Fruit fly (Drosophila melanogaster) whole organism, embryonic: ENCODE measurements around the gene snz.

Experiments
- B-H1 ChIP-seq: fragments of 200-800 bp; sonication (Bioruptor generic); IDR thresholded peaks from 3 replicates; pipeline ENCODE4 v1.3.6; 2022; ENCODE audit warnings: missing biosample characterization, missing genetic modification characterization
- CG10147 ChIP-seq: fragments of 200-800 bp; sonication (Bioruptor generic); optimal IDR thresholded peaks from 2 replicates; lab custom pipeline; 2019; ENCODE audit warnings: missing biosample characterization, mild to moderate bottlenecking, missing genetic modification characterization, moderate library complexity
- CG10543 ChIP-seq: fragments of 200-800 bp; sonication (Bioruptor generic); optimal IDR thresholded peaks from 3 replicates; lab custom pipeline; 2017; ENCODE audit warnings: missing biosample characterization, mild to moderate bottlenecking, missing genetic modification characterization, moderate library complexity
- CG11504 ChIP-seq: fragments of 200-800 bp; sonication (Bioruptor generic); optimal IDR thresholded peaks from 3 replicates; lab custom pipeline; 2019; ENCODE audit warnings: missing biosample characterization, mild to moderate bottlenecking, missing genetic modification characterization, moderate library complexity
- CG12769 ChIP-seq: fragments of 200-800 bp; sonication (Bioruptor generic); optimal IDR thresholded peaks from 2 replicates; lab custom pipeline; 2019; ENCODE audit warnings: missing biosample characterization, mild to moderate bottlenecking, missing genetic modification characterization, moderate library complexity
- CG13287 ChIP-seq: fragments of 200-800 bp; sonication (Bioruptor generic); IDR thresholded peaks from 2 replicates; pipeline ENCODE4 v1.3.6; 2022; ENCODE audit warnings: missing biosample characterization, missing genetic modification characterization; ENCODE audit not compliant: partially characterized antibody
- CG15269 ChIP-seq: fragments of 200-800 bp; sonication (Bioruptor generic); optimal IDR thresholded peaks from 2 replicates; lab custom pipeline; 2018; ENCODE audit warnings: missing biosample characterization, mild to moderate bottlenecking, missing genetic modification characterization, moderate library complexity
- CG1603 ChIP-seq: fragments of 200-800 bp; sonication (Bioruptor generic); optimal IDR thresholded peaks from 2 replicates; lab custom pipeline; 2019; ENCODE audit warnings: missing biosample characterization, mild to moderate bottlenecking, missing genetic modification characterization, moderate library complexity
- CG16813 ChIP-seq: fragments of 200-800 bp; sonication (Bioruptor generic); IDR thresholded peaks from 3 replicates; pipeline ENCODE4 v1.3.6; 2022; ENCODE audit warnings: missing biosample characterization, missing genetic modification characterization; ENCODE audit not compliant: partially characterized antibody
- CG16863 ChIP-seq: fragments of 200-800 bp; sonication (Bioruptor generic); optimal IDR thresholded peaks from 3 replicates; lab custom pipeline; 2016; ENCODE audit warnings: missing biosample characterization, missing genetic modification characterization
- CG1792 ChIP-seq: fragments of 200-800 bp; sonication (Bioruptor generic); optimal IDR thresholded peaks from 2 replicates; lab custom pipeline; 2016; ENCODE audit warnings: missing biosample characterization, missing genetic modification characterization
- CG2116 ChIP-seq: fragments of 200-800 bp; sonication (Bioruptor generic); optimal IDR thresholded peaks from 3 replicates; lab custom pipeline; 2018; ENCODE audit warnings: missing biosample characterization, mild to moderate bottlenecking, missing genetic modification characterization
- CG3065 ChIP-seq: fragments of 200-800 bp; sonication (Bioruptor generic); optimal IDR thresholded peaks from 2 replicates; lab custom pipeline; 2016; ENCODE audit warnings: missing biosample characterization, missing genetic modification characterization
- CG31388 ChIP-seq: fragments of 200-800 bp; sonication (Bioruptor generic); optimal IDR thresholded peaks from 2 replicates; lab custom pipeline; 2016; ENCODE audit warnings: missing biosample characterization, missing genetic modification characterization
- CG34224 ChIP-seq: fragments of 200-800 bp; sonication (Bioruptor generic); IDR thresholded peaks from 3 replicates; pipeline ENCODE4 v1.3.6; 2022; ENCODE audit warnings: missing biosample characterization, missing genetic modification characterization; ENCODE audit not compliant: partially characterized antibody
- CG34376 ChIP-seq: fragments of 200-800 bp; sonication (Bioruptor generic); optimal IDR thresholded peaks from 2 replicates; lab custom pipeline; 2018; ENCODE audit warnings: missing biosample characterization, mild to moderate bottlenecking, missing genetic modification characterization
- CG4617 ChIP-seq: fragments of 200-800 bp; sonication (Bioruptor generic); optimal IDR thresholded peaks from 3 replicates; lab custom pipeline; 2016; ENCODE audit warnings: missing biosample characterization, missing genetic modification characterization, borderline replicate concordance
- CG9609 ChIP-seq: fragments of 200-800 bp; sonication (Bioruptor generic); optimal IDR thresholded peaks from 3 replicates; lab custom pipeline; 2016; ENCODE audit warnings: missing biosample characterization, missing genetic modification characterization
- D ChIP-seq, 2 experiments: fragments of 200-800 bp in 1 of 2; fragments of >200 bp in 1 of 2; sonication (Bioruptor generic) in 1 of 2; optimal IDR thresholded peaks; 2 replicates in 1 of 2; 3 replicates in 1 of 2; lab custom pipeline; 2017; ENCODE audit warnings: mild to moderate bottlenecking in 1 of 2, missing biosample characterization in 1 of 2, missing genetic modification characterization in 1 of 2, missing genetic modification reagents in 1 of 2
- Dbx ChIP-seq: fragments of 200-800 bp; sonication (Bioruptor generic); IDR thresholded peaks from 3 replicates; pipeline ENCODE4 v1.3.6; 2022; ENCODE audit warnings: missing biosample characterization, missing genetic modification characterization
- Dll ChIP-seq: fragments of 200-800 bp; sonication (Bioruptor generic); IDR thresholded peaks from 4 replicates; pipeline ENCODE4 v1.3.6; 2022; ENCODE audit warnings: missing biosample characterization, missing genetic modification characterization; ENCODE audit not compliant: partially characterized antibody
- Fer2 ChIP-seq: fragments of 200-800 bp; sonication (Bioruptor generic); optimal IDR thresholded peaks from 2 replicates; lab custom pipeline; 2018; ENCODE audit warnings: missing biosample characterization, mild to moderate bottlenecking, missing genetic modification characterization, moderate library complexity
- HmgD ChIP-seq: fragments of 200-800 bp; sonication (Bioruptor generic); optimal IDR thresholded peaks from 3 replicates; lab custom pipeline; 2016; ENCODE audit warnings: missing biosample characterization, missing genetic modification characterization
- Hmr ChIP-seq: fragments of 200-800 bp; sonication (Bioruptor generic); optimal IDR thresholded peaks from 3 replicates; lab custom pipeline; 2017; ENCODE audit warnings: mild to moderate bottlenecking, missing biosample characterization, missing genetic modification reagents, missing genetic modification characterization
- MBD-R2 ChIP-seq: fragments of 200-800 bp; sonication (Bioruptor generic); IDR thresholded peaks from 2 replicates; pipeline ENCODE4 v1.3.6; 2022; ENCODE audit warnings: missing biosample characterization, missing genetic modification characterization
- MESR4 ChIP-seq: fragments of 200-800 bp; sonication (Bioruptor generic); optimal IDR thresholded peaks from 2 replicates; lab custom pipeline; 2018; ENCODE audit warnings: missing biosample characterization, mild to moderate bottlenecking, missing genetic modification characterization, moderate library complexity
- MTF-1 ChIP-seq: fragments of 200-800 bp; sonication (Bioruptor generic); optimal IDR thresholded peaks from 2 replicates; lab custom pipeline; 2018; ENCODE audit warnings: missing biosample characterization, mild to moderate bottlenecking, missing genetic modification characterization, borderline replicate concordance
- NC2β ChIP-seq: fragments of 200-800 bp; sonication (Bioruptor generic); optimal IDR thresholded peaks from 2 replicates; lab custom pipeline; 2016; ENCODE audit warnings: missing biosample characterization, missing genetic modification characterization
- Opbp ChIP-seq: fragments of 200-800 bp; sonication (Bioruptor generic); IDR thresholded peaks from 3 replicates; pipeline ENCODE4 v1.3.6; 2022; ENCODE audit warnings: missing biosample characterization, missing genetic modification characterization; ENCODE audit not compliant: partially characterized antibody
- Rx ChIP-seq: fragments of 200-800 bp; sonication (Bioruptor generic); IDR thresholded peaks from 2 replicates; pipeline ENCODE4 v1.3.6; 2022; ENCODE audit warnings: missing biosample characterization, missing genetic modification characterization
- al ChIP-seq: fragments of 200-800 bp; sonication (Bioruptor generic); IDR thresholded peaks from 2 replicates; pipeline ENCODE4 v1.3.6; 2022; ENCODE audit warnings: missing biosample characterization, missing genetic modification characterization
- amos ChIP-seq: fragments of 200-800 bp; sonication (Bioruptor generic); IDR thresholded peaks from 2 replicates; pipeline ENCODE4 v1.3.6; 2022; ENCODE audit warnings: missing biosample characterization, missing genetic modification characterization; ENCODE audit not compliant: partially characterized antibody
- bbx ChIP-seq: fragments of 200-800 bp; sonication (Bioruptor generic); IDR thresholded peaks from 2 replicates; pipeline ENCODE4 v1.3.6; 2022; ENCODE audit warnings: missing biosample characterization, missing genetic modification characterization; ENCODE audit not compliant: partially characterized antibody
- crp ChIP-seq, 2 experiments: fragments of 200-800 bp; sonication (Bioruptor generic); optimal IDR thresholded peaks; 2 replicates in 1 of 2; 3 replicates in 1 of 2; lab custom pipeline; 2017; ENCODE audit warnings: missing biosample characterization in 2 of 2, missing genetic modification characterization in 2 of 2, mild to moderate bottlenecking in 1 of 2, moderate library complexity in 1 of 2
- ftz-f1 ChIP-seq: fragments of 200-800 bp; sonication (Bioruptor generic); optimal IDR thresholded peaks from 2 replicates; lab custom pipeline; 2016; ENCODE audit warnings: missing biosample characterization, missing genetic modification characterization
- grau ChIP-seq: fragments of 200-800 bp; optimal IDR thresholded peaks from 3 replicates; lab custom pipeline; 2019; ENCODE audit warnings: missing biosample characterization, mild to moderate bottlenecking, missing genetic modification characterization, moderate library complexity
- gsb ChIP-seq: fragments of 200-800 bp; sonication (Bioruptor generic); IDR thresholded peaks from 2 replicates; pipeline ENCODE4 v1.3.6; 2022; ENCODE audit warnings: missing biosample characterization, missing genetic modification characterization
- hth ChIP-seq: fragments of >200 bp; optimal IDR thresholded peaks from 2 replicates; lab custom pipeline; 2017; ENCODE audit warnings: inconsistent platforms
- kay ChIP-seq: fragments of 200-800 bp; sonication (Bioruptor generic); optimal IDR thresholded peaks from 2 replicates; lab custom pipeline; 2016; ENCODE audit warnings: missing biosample characterization, missing genetic modification characterization
- nau ChIP-seq: fragments of 200-800 bp; sonication (Bioruptor generic); optimal IDR thresholded peaks from 3 replicates; lab custom pipeline; 2017; ENCODE audit warnings: missing biosample characterization, mild to moderate bottlenecking, missing genetic modification characterization, missing genetic modification reagents
- nerfin-1 ChIP-seq: fragments of 200-800 bp; sonication (Bioruptor generic); optimal IDR thresholded peaks from 3 replicates; lab custom pipeline; 2019; ENCODE audit warnings: missing biosample characterization, mild to moderate bottlenecking, missing genetic modification characterization, moderate library complexity
- row ChIP-seq: fragments of 200-800 bp; sonication (Bioruptor generic); IDR thresholded peaks from 3 replicates; pipeline ENCODE4 v1.3.6; 2022; ENCODE audit warnings: missing biosample characterization, missing genetic modification characterization
- sd ChIP-seq: fragments of 200-800 bp; sonication (Bioruptor generic); optimal IDR thresholded peaks from 3 replicates; lab custom pipeline; 2018; ENCODE audit warnings: missing biosample characterization, mild to moderate bottlenecking, missing genetic modification characterization, moderate library complexity
- sens ChIP-seq: fragments of 200-800 bp; sonication (Bioruptor generic); peaks from one replicate; lab custom pipeline; 2016; ENCODE audit warnings: missing biosample characterization, missing genetic modification characterization
- slp2 ChIP-seq: fragments of 200-800 bp; sonication (Bioruptor generic); optimal IDR thresholded peaks from 2 replicates; lab custom pipeline; 2016; ENCODE audit warnings: missing biosample characterization, missing genetic modification characterization
- ssp ChIP-seq: fragments of 200-800 bp; sonication (Bioruptor generic); IDR thresholded peaks from 2 replicates; pipeline ENCODE4 v1.3.6; 2022; ENCODE audit warnings: missing biosample characterization, missing genetic modification characterization
- trem ChIP-seq: fragments of 200-800 bp; optimal IDR thresholded peaks from 3 replicates; lab custom pipeline; 2019; ENCODE audit warnings: missing biosample characterization, mild to moderate bottlenecking, missing genetic modification characterization, moderate library complexity

Gene snz

DNA sequence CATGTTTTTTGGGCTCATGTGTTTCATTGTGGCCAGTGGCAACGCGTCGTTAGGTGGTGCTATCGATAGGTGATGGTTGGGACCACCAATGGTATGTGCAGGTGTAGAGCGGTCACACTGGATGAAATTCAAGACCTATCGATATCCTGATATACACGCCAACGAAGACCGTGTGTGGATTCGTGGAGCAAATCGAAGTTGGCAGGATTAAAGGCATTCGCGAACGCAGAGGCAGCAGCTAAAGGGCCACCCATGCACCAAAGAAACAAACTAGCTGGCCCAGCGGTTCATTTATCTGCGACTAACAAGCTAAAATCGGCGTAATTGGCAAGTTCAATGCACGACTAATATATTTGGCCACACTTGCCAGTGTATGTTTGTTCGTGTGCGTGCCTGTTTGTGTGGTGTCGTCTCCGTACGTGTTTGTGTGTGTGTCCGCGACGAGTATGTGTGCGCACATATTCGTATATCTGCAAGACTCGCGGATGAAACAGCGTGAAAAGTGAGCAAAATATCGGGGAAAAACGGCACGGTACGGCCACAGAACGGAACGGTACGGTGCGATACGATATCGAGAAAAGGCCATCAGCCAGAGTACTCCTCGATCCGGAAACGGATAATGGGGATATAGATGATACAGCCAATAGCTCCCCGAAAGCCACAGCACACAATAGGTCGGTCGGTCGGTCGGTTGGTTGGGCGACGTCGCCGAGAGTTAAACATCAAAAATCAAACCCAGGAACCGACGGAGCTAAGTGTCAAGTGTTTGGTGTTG is 24.1 kb downstream of the snz start, which contains the start of gene Ubr3 (continued):
- TF ChIP-seq ftz-f1 = peak; percentile 7
- TF ChIP-seq D (optimal IDR thresholded peaks at IDR 0.05; lab: Kevin White, UChicago) = peak; percentile 91
- no peak for TF ChIP-seq D (GFP tag; optimal IDR thresholded peaks at IDR 0.05; lab: Kevin White, UChicago)
- peak; percentile 21 for TF ChIP-seq CG10543 (GFP tag; lab: Kevin White, UChicago)
- peak; percentile 56 for TF ChIP-seq trem (tag; lab: Kevin White, UChicago)
- TF ChIP-seq row (GFP tag; lab: Robert Waterston, UW) = peak; percentile 26; the same call in 1 of the 3 replicates
- peak; percentile 69; the same call in 2 of the 3 replicates for TF ChIP-seq Opbp (GFP tag; lab: Robert Waterston, UW)
- TF ChIP-seq MTF-1 (GFP tag; lab: Kevin White, UChicago) = no peak
- TF ChIP-seq B-H1 = no peak
- no peak for TF ChIP-seq Fer2 (tag; lab: Kevin White, UChicago)
- peak; percentile 80 for TF ChIP-seq CG4617
- peak; percentile 3 for TF ChIP-seq slp2 (GFP tag; lab: Kevin White, UChicago)
- TF ChIP-seq al (GFP tag; lab: Robert Waterston, UW) = 0 out of 2 replicates have a peak, but pooled peaks have one; percentile 8
- TF ChIP-seq Dll (GFP tag; lab: Robert Waterston, UW) = peak; percentile 72; the same call in 3 of the 4 replicates
- peak in 1 of 2 experiments; percentile 65 for TF ChIP-seq crp (GFP tag; optimal IDR thresholded peaks at IDR 0.05; lab: Kevin White, UChicago)
- TF ChIP-seq CG16863 (GFP tag; lab: Kevin White, UChicago) = no peak
- peak; percentile 77 for TF ChIP-seq CG13287 (GFP tag; lab: Robert Waterston, UW)
- TF ChIP-seq CG16813 (GFP tag; lab: Robert Waterston, UW) = peak; percentile 80
- TF ChIP-seq MESR4 (GFP tag; lab: Kevin White, UChicago) = peak; percentile 72
- 0 out of 2 replicates have a peak, but pooled peaks have one; percentile 11 for TF ChIP-seq Rx
- TF ChIP-seq Hmr (GFP tag; lab: Kevin White, UChicago) = peak; percentile 51
- peak; percentile 48; the same call in 1 of the 2 replicates for TF ChIP-seq MBD-R2 (GFP tag; lab: Robert Waterston, UW)
- TF ChIP-seq bbx (GFP tag; lab: Robert Waterston, UW) = peak; percentile 64
- TF ChIP-seq CG1603 (tag; lab: Kevin White, UChicago) = peak; percentile 71
- TF ChIP-seq CG12769 = peak; percentile 43
- peak; percentile 94 for TF ChIP-seq CG2116 (GFP tag; lab: Kevin White, UChicago)
- TF ChIP-seq amos (GFP tag; lab: Robert Waterston, UW) = peak; percentile 84
- no peak for TF ChIP-seq hth (lab: Kevin White, UChicago)
- TF ChIP-seq CG15269 (tag; lab: Kevin White, UChicago) = peak; percentile 2
- TF ChIP-seq gsb (GFP tag; lab: Robert Waterston, UW) = no peak
- TF ChIP-seq NC2β (GFP tag; lab: Kevin White, UChicago) = peak; percentile 35
- peak; percentile 60 for TF ChIP-seq sens
- peak; percentile 66; the same call in 2 of the 3 replicates for TF ChIP-seq CG34224 (GFP tag; lab: Robert Waterston, UW)
- peak; percentile 90 for TF ChIP-seq ssp (GFP tag; lab: Robert Waterston, UW)
- peak; percentile 2 for TF ChIP-seq CG9609
- no peak for TF ChIP-seq CG3065 (GFP tag; lab: Kevin White, UChicago)
- TF ChIP-seq kay (GFP tag; lab: Kevin White, UChicago) = no peak
- TF ChIP-seq nau (GFP tag; lab: Kevin White, UChicago) = no peak
- TF ChIP-seq CG1792 = no peak
- no peak for TF ChIP-seq CG31388 (GFP tag; lab: Kevin White, UChicago)
- peak; percentile 55 for TF ChIP-seq CG34376 (GFP tag; lab: Kevin White, UChicago)
- peak; percentile 51 for TF ChIP-seq HmgD (GFP tag; lab: Kevin White, UChicago)
- TF ChIP-seq Dbx (GFP tag; lab: Robert Waterston, UW) = 0 out of 3 replicates have a peak, but pooled peaks have one; percentile 29
- TF ChIP-seq CG11504 (tag; lab: Kevin White, UChicago) = peak; percentile 7
- TF ChIP-seq grau (tag; lab: Kevin White, UChicago) = no peak
- TF ChIP-seq nerfin-1 = peak; percentile 22
- peak; percentile 64 for TF ChIP-seq sd (tag; lab: Kevin White, UChicago)
- peak; percentile 39 for TF ChIP-seq CG10147 (GFP tag; lab: Kevin White, UChicago)
